Fruit fly (Drosophila melanogaster) whole organism, pupa: ENCODE data around the gene Nha2.

Experiments used
- CG10348 ChIP-seq: fragments of 200-800 bp; sonication (Bioruptor generic); IDR thresholded peaks from 2 replicates; pipeline ENCODE4 v1.3.6; 2022; ENCODE audit warnings: missing biosample characterization, missing genetic modification characterization
- CG12605 ChIP-seq: fragments of 200-800 bp; sonication (Bioruptor generic); IDR thresholded peaks from 2 replicates; pipeline ENCODE4 v1.3.6; 2022; ENCODE audit warnings: missing biosample characterization, missing genetic modification characterization
- CG13204 ChIP-seq: fragments of 200-800 bp; sonication (Bioruptor generic); optimal IDR thresholded peaks from 2 replicates; lab custom pipeline; 2018; ENCODE audit warnings: missing biosample characterization, mild to moderate bottlenecking, missing genetic modification characterization, moderate library complexity
- CG14655 ChIP-seq: fragments of 200-800 bp; sonication (Bioruptor generic); optimal IDR thresholded peaks from 3 replicates; lab custom pipeline; 2017; ENCODE audit warnings: mild to moderate bottlenecking, missing biosample characterization, missing genetic modification reagents, missing genetic modification characterization
- CG15710 ChIP-seq: fragments of 200-800 bp; sonication (Bioruptor generic); optimal IDR thresholded peaks from 2 replicates; lab custom pipeline; 2018; ENCODE audit warnings: missing biosample characterization, mild to moderate bottlenecking, missing genetic modification characterization, moderate library complexity
- CG17806 ChIP-seq: fragments of 200-800 bp; sonication (Bioruptor generic); optimal IDR thresholded peaks from 2 replicates; lab custom pipeline; 2018; ENCODE audit warnings: missing biosample characterization, mild to moderate bottlenecking, missing genetic modification characterization, moderate library complexity
- CG32121 ChIP-seq: fragments of 200-800 bp; sonication (Bioruptor generic); IDR thresholded peaks from 2 replicates; pipeline ENCODE4 v1.3.6; 2022; ENCODE audit warnings: missing biosample characterization, missing genetic modification characterization
- CG34367 ChIP-seq: fragments of 200-800 bp; sonication (Bioruptor generic); optimal IDR thresholded peaks from 2 replicates; lab custom pipeline; 2018; ENCODE audit warnings: missing biosample characterization, mild to moderate bottlenecking, missing genetic modification characterization
- CG4496 ChIP-seq: fragments of 200-800 bp; sonication (Bioruptor generic); IDR thresholded peaks from 3 replicates; pipeline ENCODE4 v1.3.6; 2022; ENCODE audit warnings: missing biosample characterization, missing genetic modification characterization
- CG8159 ChIP-seq: fragments of 200-800 bp; sonication (Bioruptor generic); optimal IDR thresholded peaks from 3 replicates; lab custom pipeline; 2018; ENCODE audit warnings: missing biosample characterization, mild to moderate bottlenecking, missing genetic modification characterization, moderate library complexity
- CG8301 ChIP-seq: fragments of 200-800 bp; sonication (Bioruptor generic); optimal IDR thresholded peaks from 2 replicates; lab custom pipeline; 2018; ENCODE audit warnings: missing biosample characterization, mild to moderate bottlenecking, missing genetic modification characterization
- CG9948 ChIP-seq: fragments of 200-800 bp; sonication (Bioruptor generic); optimal IDR thresholded peaks from 2 replicates; lab custom pipeline; 2018; ENCODE audit warnings: missing biosample characterization, mild to moderate bottlenecking, missing genetic modification characterization, moderate library complexity
- D1 ChIP-seq: fragments of 200-800 bp; sonication (Bioruptor generic); optimal IDR thresholded peaks from 2 replicates; lab custom pipeline; 2018; ENCODE audit warnings: missing biosample characterization, mild to moderate bottlenecking, missing genetic modification characterization, moderate library complexity
- EcR ChIP-seq: fragments of 200-800 bp; sonication (Bioruptor generic); optimal IDR thresholded peaks from 3 replicates; lab custom pipeline; 2019; ENCODE audit warnings: missing biosample characterization, missing genetic modification characterization, mild to moderate bottlenecking, moderate library complexity, missing genetic modification reagents
- Ets98B ChIP-seq: fragments of 200-800 bp; sonication (Bioruptor generic); IDR thresholded peaks from 2 replicates; pipeline ENCODE4 v1.3.6; 2022; ENCODE audit warnings: missing biosample characterization, missing genetic modification characterization
- Pif1A ChIP-seq: fragments of 200-800 bp; sonication (Bioruptor generic); optimal IDR thresholded peaks from 3 replicates; lab custom pipeline; 2016; ENCODE audit warnings: missing biosample characterization, missing genetic modification characterization
- Pif1B ChIP-seq: fragments of 200-800 bp; sonication (Bioruptor generic); optimal IDR thresholded peaks from 3 replicates; lab custom pipeline; 2016; ENCODE audit warnings: missing biosample characterization, missing genetic modification characterization
- Snoo ChIP-seq: fragments of 200-800 bp; sonication (Bioruptor generic); optimal IDR thresholded peaks from 3 replicates; lab custom pipeline; 2017; ENCODE audit warnings: missing biosample characterization, mild to moderate bottlenecking, missing genetic modification characterization, inconsistent platforms
- fd96Ca ChIP-seq: fragments of 200-800 bp; sonication (Bioruptor generic); IDR thresholded peaks from 3 replicates; pipeline ENCODE4 v1.3.6; 2022; ENCODE audit warnings: missing biosample characterization, missing genetic modification characterization
- gl ChIP-seq: fragments of 200-800 bp; sonication (Bioruptor generic); optimal IDR thresholded peaks from 2 replicates; lab custom pipeline; 2018; ENCODE audit warnings: missing biosample characterization, mild to moderate bottlenecking, missing genetic modification characterization
- rn ChIP-seq: fragments of 200-800 bp; sonication (Bioruptor generic); IDR thresholded peaks from 2 replicates; pipeline ENCODE4 v1.3.6; 2022; ENCODE audit warnings: missing biosample characterization, missing genetic modification characterization

Gene Nha2

dm6 chr3R:22997912-22998622, at the start of gene Nha2:
Nha2 (minus strand) TSS chr3R:22998528.
- TF ChIP-seq CG34367 (tag; lab: Kevin White, UChicago) (no peak), CG10348 (no peak), fd96Ca (GFP tag; lab: Robert Waterston, UW) (no peak), EcR (no peak), gl (tag; lab: Kevin White, UChicago) (no peak), rn (no peak), CG4496 (GFP tag; lab: Robert Waterston, UW) (no peak), CG12605 (no peak), CG32121 (no peak), Ets98B (GFP tag; lab: Robert Waterston, UW) (no peak), CG14655 (GFP tag; lab: Kevin White, UChicago) (no peak), CG8159 (no peak)
- TF ChIP-seq, all 21 proteins: peak for 0

dm6 chr3R:23046529-23046943, 48.2 kb upstream of the Nha2 start:
- TF ChIP-seq CG13204 (GFP tag; lab: Kevin White, UChicago), result peak; percentile 73
- TF ChIP-seq D1 (tag; lab: Kevin White, UChicago), result peak; percentile 43
- TF ChIP-seq Ets98B (GFP tag; lab: Robert Waterston, UW), result peak; percentile 82
- peak; percentile 71 for TF ChIP-seq EcR
- TF ChIP-seq rn, result peak; percentile 47; the same call in 1 of the 2 replicates
- TF ChIP-seq CG10348, result peak; percentile 36; the same call in 1 of the 2 replicates
- no peak for TF ChIP-seq CG12605
- peak; percentile 85 for TF ChIP-seq CG17806
- TF ChIP-seq CG8159, result peak; percentile 86
- TF ChIP-seq CG32121, result peak; percentile 77
- peak; percentile 90 for TF ChIP-seq Pif1B (GFP tag; lab: Kevin White, UChicago)
- TF ChIP-seq CG15710 (tag; lab: Kevin White, UChicago), result peak; percentile 90
- TF ChIP-seq gl (tag; lab: Kevin White, UChicago), result peak; percentile 74
- peak; percentile 87 for TF ChIP-seq Snoo (tag; lab: Kevin White, UChicago)
- TF ChIP-seq CG9948 (tag; lab: Kevin White, UChicago), result peak; percentile 78
- TF ChIP-seq fd96Ca (GFP tag; lab: Robert Waterston, UW), result peak; percentile 89
- peak; percentile 88 for TF ChIP-seq Pif1A (GFP tag; lab: Kevin White, UChicago)
- peak; percentile 66 for TF ChIP-seq CG8301
- peak; percentile 84 for TF ChIP-seq CG34367 (tag; lab: Kevin White, UChicago)
- peak; percentile 69 for TF ChIP-seq CG14655 (GFP tag; lab: Kevin White, UChicago)
- peak; percentile 90 for TF ChIP-seq CG4496 (GFP tag; lab: Robert Waterston, UW)

- TF ChIP-seq CG8301 (no peak), rn (no peak), Ets98B (GFP tag; lab: Robert Waterston, UW) (no peak), CG17806 (no peak), CG13204 (GFP tag; lab: Kevin White, UChicago) (no peak), CG10348 (no peak), CG15710 (tag; lab: Kevin White, UChicago) (no peak), fd96Ca (GFP tag; lab: Robert Waterston, UW) (no peak), Snoo (tag; lab: Kevin White, UChicago) (no peak), Pif1B (GFP tag; lab: Kevin White, UChicago) (no peak), CG4496 (GFP tag; lab: Robert Waterston, UW) (no peak), CG34367 (tag; lab: Kevin White, UChicago) (no peak), CG14655 (GFP tag; lab: Kevin White, UChicago) (no peak), CG12605 (no peak), D1 (tag; lab: Kevin White, UChicago) (no peak)
Observed at dm6 chr3R:23043690-23044089, 45.4 kb upstream of the Nha2 start, which contains the start of gene CG13837. CG13837 (plus strand) TSS chr3R:23043990.

- TF ChIP-seq CG10348, result no peak
- no peak for TF ChIP-seq CG15710 (tag; lab: Kevin White, UChicago)
- no peak for TF ChIP-seq CG8159
- TF ChIP-seq CG32121, result no peak
- TF ChIP-seq CG14655 (GFP tag; lab: Kevin White, UChicago), result no peak
- no peak for TF ChIP-seq D1 (tag; lab: Kevin White, UChicago)
- no peak for TF ChIP-seq CG9948 (tag; lab: Kevin White, UChicago)
- TF ChIP-seq Snoo (tag; lab: Kevin White, UChicago), result no peak
- TF ChIP-seq EcR, result no peak
- TF ChIP-seq fd96Ca (GFP tag; lab: Robert Waterston, UW), result no peak
- no peak for TF ChIP-seq gl (tag; lab: Kevin White, UChicago)
- TF ChIP-seq CG34367 (tag; lab: Kevin White, UChicago), result no peak
- no peak for TF ChIP-seq Ets98B (GFP tag; lab: Robert Waterston, UW)
- TF ChIP-seq CG13204 (GFP tag; lab: Kevin White, UChicago), result no peak
- no peak for TF ChIP-seq CG12605
- no peak for TF ChIP-seq Pif1B (GFP tag; lab: Kevin White, UChicago)
- no peak for TF ChIP-seq CG8301
- TF ChIP-seq CG17806, result no peak
- no peak for TF ChIP-seq CG4496 (GFP tag; lab: Robert Waterston, UW)
Observed at dm6 chr3R:23042746-23043265, 44.5 kb upstream of the Nha2 start.

dm6 chr3R:23041941-23042340, 43.6 kb upstream of the Nha2 start, which contains the start of gene CG13838:
CG13838 (plus strand) TSS chr3R:23042241.
- TF ChIP-seq Pif1B (GFP tag; lab: Kevin White, UChicago), result no peak

- TF ChIP-seq CG10348, result no peak
- TF ChIP-seq CG13204 (GFP tag; lab: Kevin White, UChicago), result no peak
- no peak for TF ChIP-seq CG15710 (tag; lab: Kevin White, UChicago)
- no peak for TF ChIP-seq CG17806
- TF ChIP-seq CG32121, result no peak
- no peak for TF ChIP-seq Ets98B (GFP tag; lab: Robert Waterston, UW)
- no peak for TF ChIP-seq CG8159
- no peak for TF ChIP-seq fd96Ca (GFP tag; lab: Robert Waterston, UW)
- no peak for TF ChIP-seq Pif1B (GFP tag; lab: Kevin White, UChicago)
- no peak for TF ChIP-seq Pif1A (GFP tag; lab: Kevin White, UChicago)
- TF ChIP-seq CG34367 (tag; lab: Kevin White, UChicago), result no peak
- no peak for TF ChIP-seq CG8301
- no peak for TF ChIP-seq Snoo (tag; lab: Kevin White, UChicago)
Observed at dm6 chr3R:23038062-23038461, 39.7 kb upstream of the Nha2 start.
